Worm (Caenorhabditis elegans) whole organism, early embryonic: ENCODE data around the gene cogc-4.
A peak's percentile ranks its signal among the peaks of the same experiment; 100 is the strongest.
"Not testable (repeated sequence)": the region's sequence is repeated elsewhere in the genome, so short reads cannot be mapped to it uniquely, and the experiment has no call there.

Experiments
- F13C5.2 ChIP-seq: sonication (generic microtip); optimal IDR thresholded peaks from 2 replicates; lab custom pipeline; 2017; ENCODE audit warnings: mild to moderate bottlenecking, missing genetic modification characterization, inconsistent platforms, missing compliant biosample characterization
- ama-1 ChIP-seq: fragments of 150-350 bp; optimal IDR thresholded peaks from 2 replicates; lab custom pipeline; 2014
- ceh-36 ChIP-seq: sonication (generic microtip); optimal IDR thresholded peaks from 2 replicates; lab custom pipeline; 2016; ENCODE audit warnings: missing genetic modification characterization, inconsistent platforms, missing compliant biosample characterization
- flt-1 ChIP-seq: fragments of 200-800 bp; sonication (Bioruptor generic); IDR thresholded peaks from 2 replicates; pipeline ENCODE4 v1.3.6; 2022; ENCODE audit warnings: missing genetic modification characterization, missing compliant biosample characterization
- scrt-1 ChIP-seq: fragments of 200-800 bp; sonication (Bioruptor generic); IDR thresholded peaks from 2 replicates; pipeline ENCODE4 v1.3.6; 2022; ENCODE audit warnings: missing genetic modification characterization, missing compliant biosample characterization
- sea-1 ChIP-seq: fragments of 200-800 bp; sonication (Bioruptor generic); conservative IDR thresholded peaks from 2 replicates; pipeline ENCODE4 v1.3.6; 2022; ENCODE audit warnings: missing genetic modification characterization, missing compliant biosample characterization
- tbx-37 ChIP-seq: fragments of 200-800 bp; sonication (Bioruptor generic); conservative IDR thresholded peaks from 2 replicates; pipeline ENCODE4 v1.3.6; 2022; ENCODE audit warnings: missing genetic modification reagents, missing genetic modification characterization, missing compliant biosample characterization

ce11 chrII:1451975-1452374, 48.7 kb downstream of the cogc-4 start:
- TF ChIP-seq flt-1 (GFP tag; lab: Robert Waterston, UW); ceh-36 (tag; lab: Kevin White, UChicago); F13C5.2 (tag; lab: Kevin White, UChicago); ama-1 (lab: Kevin White, UChicago); sea-1: not testable (repeated sequence)
- TF ChIP-seq tbx-37 (GFP tag; lab: Robert Waterston, UW) = peak; percentile 58
- TF ChIP-seq scrt-1 (GFP tag; lab: Robert Waterston, UW) = peak; percentile 61; the same call in 1 of the 2 replicates
